Fruit fly (Drosophila melanogaster): ENCODE data around the gene Cpr72Eb.

Gene Cpr72Eb

DNA sequence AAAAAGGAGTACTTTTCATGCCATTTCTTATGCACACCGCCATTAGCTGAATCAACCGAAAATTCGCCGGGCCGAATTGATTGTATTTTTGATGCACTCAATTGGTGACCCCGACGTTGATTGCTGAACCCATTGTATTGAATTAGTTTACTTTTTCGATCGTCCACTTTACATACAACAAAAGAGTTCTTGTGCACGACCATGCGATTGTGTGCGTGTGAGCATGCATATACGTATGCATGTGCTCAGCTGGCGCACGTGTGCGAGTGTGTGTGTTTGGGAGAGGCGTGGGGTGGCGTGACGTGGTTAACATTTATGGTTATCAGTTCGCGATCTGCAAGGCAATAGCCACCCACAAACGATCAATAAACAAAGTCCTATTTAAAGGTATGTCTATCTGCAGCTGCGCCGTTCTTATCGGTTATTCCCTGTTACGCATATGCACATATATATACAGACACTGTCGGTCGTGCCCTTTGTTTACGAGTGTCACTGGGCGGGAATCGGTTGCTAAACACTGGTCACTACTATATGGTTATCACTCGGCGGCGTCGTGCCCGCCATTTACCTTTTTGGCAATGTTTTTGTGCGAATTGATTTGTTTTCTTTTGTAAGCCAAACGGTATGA is 20.7 kb downstream of the Cpr72Eb start (continued):
- TF ChIP-seq bsh (GFP tag; optimal IDR thresholded peaks at IDR 0.05) = peak in 1 of 2 experiments; percentile 39
- peak; percentile 64; the same call in 2 of the 3 replicates for TF ChIP-seq CG2199 (GFP tag; IDR thresholded peaks at IDR 0.05)
- peak; percentile 26 for TF ChIP-seq CG34376 (GFP tag; optimal IDR thresholded peaks at IDR 0.05)
- no peak for TF ChIP-seq row (GFP tag; IDR thresholded peaks at IDR 0.05)
- TF ChIP-seq Scr (GFP tag; IDR thresholded peaks at IDR 0.05; ENCODE audit: partially characterized antibody) = 0 out of 2 replicates have a peak, but pooled peaks have one; percentile 21
- TF ChIP-seq CG15479 (GFP tag; optimal IDR thresholded peaks at IDR 0.05) = peak; percentile 64
- TF ChIP-seq CG8478 (optimal IDR thresholded peaks at IDR 0.05) = peak; percentile 23
- peak; percentile 97 for TF ChIP-seq chinmo (GFP tag; IDR thresholded peaks at IDR 0.05; ENCODE audit: partially characterized antibody)
- TF ChIP-seq crp (GFP tag; optimal IDR thresholded peaks at IDR 0.05) = peak in 1 of 2 experiments; percentile 65
- no peak for TF ChIP-seq tio (GFP tag; optimal IDR thresholded peaks at IDR 0.05)
- no peak for TF ChIP-seq prd (optimal IDR thresholded peaks at IDR 0.05)
- no peak for TF ChIP-seq prd (GFP tag; IDR thresholded peaks at IDR 0.05)
- no peak for TF ChIP-seq abd-A (tag; optimal IDR thresholded peaks at IDR 0.05)
- no peak for TF ChIP-seq sr (GFP tag; IDR thresholded peaks at IDR 0.05)
- peak; percentile 31; the same call in 1 of the 2 replicates for TF ChIP-seq Drgx (GFP tag; IDR thresholded peaks at IDR 0.05)
- TF ChIP-seq B-H2 (GFP tag; optimal IDR thresholded peaks at IDR 0.05) = peak; percentile 18
- no peak for TF ChIP-seq toy (GFP tag; IDR thresholded peaks at IDR 0.05)
- TF ChIP-seq trem (tag; optimal IDR thresholded peaks at IDR 0.05) = no peak
- peak; percentile 48; the same call in 1 of the 2 replicates for TF ChIP-seq Bgb (GFP tag; IDR thresholded peaks at IDR 0.05; ENCODE audit: partially characterized antibody)
- TF ChIP-seq exex (tag; optimal IDR thresholded peaks at IDR 0.05) = peak; percentile 5
- TF ChIP-seq CG6254 (GFP tag; optimal IDR thresholded peaks at IDR 0.05) = peak; percentile 5
- peak in 1 of 2 experiments; percentile 35 for TF ChIP-seq Pdp1 (GFP tag; optimal IDR thresholded peaks at IDR 0.05)
- peak; percentile 48 for TF ChIP-seq cwo (GFP tag; optimal IDR thresholded peaks at IDR 0.05)
- peak; percentile 63 for TF ChIP-seq YL-1 (GFP tag; optimal IDR thresholded peaks at IDR 0.05)

DNA sequence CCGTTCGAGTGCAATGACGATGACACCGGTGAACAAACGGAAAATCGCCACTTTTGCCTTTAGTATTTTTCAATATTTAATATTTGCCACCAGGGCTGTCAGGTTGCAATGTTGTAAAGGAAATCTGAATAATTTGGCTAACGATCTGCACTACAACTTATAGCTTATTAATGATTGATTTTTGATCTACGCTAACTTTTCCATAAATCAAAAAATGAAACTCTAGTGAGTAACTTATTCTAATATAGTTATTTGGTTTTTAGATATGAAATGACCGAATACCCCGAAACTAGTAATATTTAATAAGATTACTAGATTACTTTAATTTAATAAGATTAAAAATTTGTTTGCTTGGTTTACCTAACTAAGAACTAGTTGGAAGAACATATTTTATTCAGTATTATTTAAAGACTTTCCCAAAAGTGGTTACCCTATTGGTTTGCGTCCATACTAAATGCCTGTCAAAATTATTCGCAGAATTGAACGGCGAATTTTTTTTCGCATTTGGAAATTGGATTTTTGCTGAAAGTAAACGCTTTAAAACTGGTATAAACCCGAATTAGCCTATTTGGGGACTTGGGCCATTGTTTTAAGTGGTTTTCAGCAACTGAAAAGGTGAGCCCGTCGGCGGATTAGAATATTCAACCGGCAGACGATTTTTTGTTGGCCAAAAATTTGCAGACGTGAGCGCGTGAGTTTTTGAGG is 21.3 kb downstream of the Cpr72Eb start, which contains the start of the genes Agpat3 and RAF2:
TSS of gene Agpat3 (minus strand) at position 78 of the 705 bp plus-strand sequence.
TSS of gene RAF2 (plus strand) at position 448 of the 705 bp plus-strand sequence.
- TF ChIP-seq vvl (GFP tag; IDR thresholded peaks at IDR 0.05) = peak; percentile 61
- TF ChIP-seq CG9609 (GFP tag; optimal IDR thresholded peaks at IDR 0.05) = no peak
- TF ChIP-seq CG8478 (optimal IDR thresholded peaks at IDR 0.05) = no peak
- TF ChIP-seq wor (GFP tag; IDR thresholded peaks at IDR 0.05) = 0 out of 2 replicates have a peak, but pooled peaks have one; percentile 21
- peak; percentile 31 for TF ChIP-seq CG10209 (GFP tag; optimal IDR thresholded peaks at IDR 0.05)
- TF ChIP-seq CG8089 (GFP tag; optimal IDR thresholded peaks at IDR 0.05) = no peak
- TF ChIP-seq ftz-f1 (GFP tag; optimal IDR thresholded peaks at IDR 0.05) = no peak
- peak; percentile 67 for TF ChIP-seq Hr3 (GFP tag; optimal IDR thresholded peaks at IDR 0.05)
- peak; percentile 5; the same call in 1 of the 2 replicates for TF ChIP-seq Drgx (GFP tag; IDR thresholded peaks at IDR 0.05)
- TF ChIP-seq dpn (GFP tag; optimal IDR thresholded peaks at IDR 0.05) = peak in 1 of 2 experiments; percentile 43
- TF ChIP-seq CG7357 (GFP tag; IDR thresholded peaks at IDR 0.05) = peak; percentile 68; the same call in 2 of the 3 replicates
- no peak for TF ChIP-seq Adf1 (GFP tag; IDR thresholded peaks at IDR 0.05)
- TF ChIP-seq phol (tag; optimal IDR thresholded peaks at IDR 0.05) = peak; percentile 60
- TF ChIP-seq crp (GFP tag; optimal IDR thresholded peaks at IDR 0.05) = no peak
- TF ChIP-seq Nf-YC (tag; optimal IDR thresholded peaks at IDR 0.05) = peak; percentile 13
- no peak for TF ChIP-seq mirr (GFP tag; optimal IDR thresholded peaks at IDR 0.05)
- TF ChIP-seq knrl (GFP tag; IDR thresholded peaks at IDR 0.05; ENCODE audit: partially characterized antibody) = no peak
- TF ChIP-seq zfh2 (GFP tag; optimal IDR thresholded peaks at IDR 0.05) = peak; percentile 9
- TF ChIP-seq ap (GFP tag; IDR thresholded peaks at IDR 0.05) = no peak
- TF ChIP-seq cad (GFP tag; optimal IDR thresholded peaks at IDR 0.05) = no peak
- no peak for TF ChIP-seq sens-2 (GFP tag; IDR thresholded peaks at IDR 0.05)
- TF ChIP-seq chinmo (GFP tag; IDR thresholded peaks at IDR 0.05; ENCODE audit: partially characterized antibody) = no peak
- TF ChIP-seq lab (GFP tag; optimal IDR thresholded peaks at IDR 0.05) = no peak
- peak; percentile 42 for TF ChIP-seq al (GFP tag; IDR thresholded peaks at IDR 0.05)
- TF ChIP-seq CG17385 (GFP tag; optimal IDR thresholded peaks at IDR 0.05) = no peak
- TF ChIP-seq gfzf (GFP tag; optimal IDR thresholded peaks at IDR 0.05) = peak; percentile 80
- no peak for TF ChIP-seq CG10431 (GFP tag; optimal IDR thresholded peaks at IDR 0.05)
